Worm (Caenorhabditis elegans) whole organism, L1 larva: ENCODE data around the gene ZK686.6.
A peak's percentile ranks its signal among the peaks of the same experiment; 100 is the strongest.

Source experiments
- fos-1 ChIP-seq: fragments of 150-350 bp; optimal IDR thresholded peaks from 2 replicates; lab custom pipeline; 2014; ENCODE audit warnings: missing biosample characterization, missing genetic modification characterization
- lin-13 ChIP-seq: fragments of 150-350 bp; optimal IDR thresholded peaks from 2 replicates; lab custom pipeline; 2014; ENCODE audit warnings: missing biosample characterization, missing genetic modification reagents, missing genetic modification characterization
- lin-35 ChIP-seq, 2 experiments: fragments of 150-350 bp; optimal IDR thresholded peaks; 2 replicates each; lab custom pipeline; 2014; ENCODE audit warnings: missing biosample characterization in 2 of 2, missing genetic modification characterization in 2 of 2, missing genetic modification reagents in 2 of 2
- mef-2 ChIP-seq: fragments of 150-350 bp; optimal IDR thresholded peaks from 2 replicates; lab custom pipeline; 2014; ENCODE audit warnings: missing biosample characterization, missing genetic modification characterization
- nhr-11 ChIP-seq: fragments of 150-350 bp; optimal IDR thresholded peaks from 2 replicates; lab custom pipeline; 2014; ENCODE audit warnings: missing biosample characterization, missing genetic modification characterization
- skn-1 ChIP-seq: fragments of 150-350 bp; optimal IDR thresholded peaks from 2 replicates; lab custom pipeline; 2014; ENCODE audit warnings: missing biosample characterization, missing genetic modification characterization
- ztf-11 ChIP-seq, 2 experiments: sonication (generic microtip); optimal IDR thresholded peaks; 2 replicates each; lab custom pipeline; 2016 to 2017; ENCODE audit warnings: missing genetic modification characterization in 2 of 2, missing biosample characterization in 1 of 2, missing compliant biosample characterization in 1 of 2
- ztf-4 ChIP-seq: fragments of 150-350 bp; optimal IDR thresholded peaks from 2 replicates; lab custom pipeline; 2014; ENCODE audit warnings: missing biosample characterization, missing genetic modification characterization

ce11 chrIII:7722999-7723398 lies 49.8 kb downstream of the ZK686.6 start:
- TF ChIP-seq nhr-11 (tag; lab: Kevin White, UChicago) (no peak), lin-13 (GFP tag; lab: Kevin White, UChicago) (peak; percentile 11), lin-35 (GFP tag; optimal IDR thresholded peaks at IDR 0.05; lab: Kevin White, UChicago) (peak in 1 of 2 experiments; percentile 10), fos-1 (no peak), ztf-11 (tag; optimal IDR thresholded peaks at IDR 0.05; lab: Kevin White, UChicago) (no peak), mef-2 (tag; lab: Kevin White, UChicago) (no peak), skn-1 (no peak), ztf-4 (tag; lab: Kevin White, UChicago) (no peak)
